Fruit fly (Drosophila melanogaster) whole organism: ENCODE data around the gene Gabat.

Experiments
- CG8478 ChIP-seq: fragments of >200 bp; optimal IDR thresholded peaks from 2 replicates; lab custom pipeline; 2018; ENCODE audit warnings: inconsistent platforms
- Dll ChIP-seq: fragments of >200 bp; optimal IDR thresholded peaks from 2 replicates; lab custom pipeline; 2017
- EcR ChIP-seq, 2 experiments: fragments of >200 bp; optimal IDR thresholded peaks; 2 replicates each; lab custom pipeline; 2017; ENCODE audit warnings: missing biosample characterization in 2 of 2, missing genetic modification characterization in 2 of 2, missing genetic modification reagents in 2 of 2
- pan ChIP-seq: fragments of >200 bp; optimal IDR thresholded peaks from 2 replicates; lab custom pipeline; 2017
- psq ChIP-seq: fragments of >200 bp; optimal IDR thresholded peaks from 2 replicates; lab custom pipeline; 2017
- usp ChIP-seq: fragments of >200 bp; optimal IDR thresholded peaks from 2 replicates; lab custom pipeline; 2017; ENCODE audit warnings: missing biosample characterization, missing genetic modification characterization, mixed read lengths

DNA sequence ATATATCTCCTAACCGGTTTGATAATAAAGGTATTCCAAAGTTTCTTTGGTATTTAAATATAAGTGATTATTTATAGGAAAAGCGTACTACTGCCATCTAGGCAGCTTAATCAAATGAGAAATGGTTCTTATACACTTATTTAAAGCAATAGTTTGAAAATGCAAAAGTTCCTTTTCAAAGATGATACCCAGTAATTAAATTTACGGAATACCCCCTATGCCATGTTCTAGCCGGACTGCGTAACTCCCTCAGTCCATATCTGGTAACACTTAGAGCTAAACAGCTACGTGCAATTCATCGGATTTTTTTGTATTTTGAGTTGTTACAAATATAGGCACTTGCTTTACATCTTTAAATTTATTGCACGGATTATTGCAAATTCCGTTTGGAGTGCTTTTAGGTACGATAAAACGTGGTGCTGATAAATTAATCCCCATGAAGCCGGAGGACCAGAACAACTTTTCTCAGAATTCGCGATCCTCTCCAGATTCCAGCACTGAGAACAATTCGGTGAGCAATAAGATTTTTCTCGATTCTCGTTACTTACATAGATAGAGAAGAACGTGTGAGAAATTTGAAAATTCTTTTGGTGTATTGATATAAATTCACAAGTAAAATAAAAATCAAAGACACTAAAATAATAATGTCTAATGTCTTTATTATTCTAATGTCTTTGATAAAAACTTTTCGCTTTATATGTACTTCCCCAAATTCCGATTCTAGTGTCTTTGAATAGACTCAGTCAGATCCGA, 2.2 kb upstream of the Gabat start, which contains the start of gene CG7668:
- no peak for TF ChIP-seq psq (lab: Kevin White, UChicago)
- no peak for TF ChIP-seq CG8478 (lab: Kevin White, UChicago)
- TF ChIP-seq usp (GFP tag; lab: Kevin White, UChicago), result no peak
- TF ChIP-seq Dll (lab: Kevin White, UChicago), result no peak
- no peak for TF ChIP-seq EcR (GFP tag; optimal IDR thresholded peaks at IDR 0.05; lab: Kevin White, UChicago)
- peak; percentile 49 for TF ChIP-seq pan (lab: Kevin White, UChicago)
